Fruit fly (Drosophila melanogaster) whole organism, prepupa: ENCODE results near the gene Miga.

ENCODE experiments used
- Blimp-1 ChIP-seq: fragments of 200-800 bp; sonication (Bioruptor generic); optimal IDR thresholded peaks from 3 replicates; lab custom pipeline; 2017; ENCODE audit warnings: missing biosample characterization, missing genetic modification characterization, mild to moderate bottlenecking, moderate library complexity, missing genetic modification reagents
- CG10631 ChIP-seq: fragments of 200-800 bp; sonication (Bioruptor generic); optimal IDR thresholded peaks from 2 replicates; lab custom pipeline; 2016; ENCODE audit warnings: missing biosample characterization, missing genetic modification characterization
- CG10669 ChIP-seq: fragments of 200-800 bp; sonication (Bioruptor generic); optimal IDR thresholded peaks from 3 replicates; lab custom pipeline; 2018; ENCODE audit warnings: missing biosample characterization, mild to moderate bottlenecking, missing genetic modification characterization, moderate library complexity
- CG11294 ChIP-seq: fragments of 200-800 bp; sonication (Bioruptor generic); IDR thresholded peaks from 2 replicates; pipeline ENCODE4 v1.3.6; 2022; ENCODE audit warnings: missing biosample characterization, missing genetic modification characterization
- CG11762 ChIP-seq: fragments of 200-800 bp; sonication (Bioruptor generic); optimal IDR thresholded peaks from 3 replicates; lab custom pipeline; 2016; ENCODE audit warnings: missing biosample characterization, missing genetic modification characterization; ENCODE audit not compliant: insufficient read depth
- CG16779 ChIP-seq: fragments of 200-800 bp; sonication (Bioruptor generic); optimal IDR thresholded peaks from 3 replicates; lab custom pipeline; 2017; ENCODE audit warnings: missing biosample characterization, mild to moderate bottlenecking, missing genetic modification characterization
- CG3032 ChIP-seq: fragments of 200-800 bp; optimal IDR thresholded peaks from 2 replicates; lab custom pipeline; 2019; ENCODE audit warnings: missing biosample characterization, mild to moderate bottlenecking, missing genetic modification characterization, moderate library complexity
- CG31627 ChIP-seq: fragments of 200-800 bp; sonication (Bioruptor generic); optimal IDR thresholded peaks from 3 replicates; lab custom pipeline; 2016; ENCODE audit warnings: missing biosample characterization, missing genetic modification characterization
- CG34406 ChIP-seq: fragments of 200-800 bp; sonication (Bioruptor generic); optimal IDR thresholded peaks from 3 replicates; lab custom pipeline; 2016; ENCODE audit warnings: missing biosample characterization, missing genetic modification characterization
- CG3919 ChIP-seq: fragments of 200-800 bp; sonication (Bioruptor generic); optimal IDR thresholded peaks from 3 replicates; lab custom pipeline; 2016; ENCODE audit warnings: missing biosample characterization, missing genetic modification characterization
- CG4318 ChIP-seq: fragments of 200-800 bp; sonication (Bioruptor generic); optimal IDR thresholded peaks from 3 replicates; lab custom pipeline; 2017; ENCODE audit warnings: missing biosample characterization, mild to moderate bottlenecking, missing genetic modification characterization
- CG6163 ChIP-seq: fragments of 200-800 bp; sonication (Bioruptor generic); IDR thresholded peaks from 3 replicates; pipeline ENCODE4 v1.3.6; 2022; ENCODE audit warnings: missing biosample characterization, missing genetic modification characterization
- CG6276 ChIP-seq: fragments of 200-800 bp; sonication (Bioruptor generic); optimal IDR thresholded peaks from 2 replicates; lab custom pipeline; 2017; ENCODE audit warnings: missing biosample characterization, mild to moderate bottlenecking, missing genetic modification characterization
- CG6808 ChIP-seq: fragments of 200-800 bp; sonication (Bioruptor generic); optimal IDR thresholded peaks from 3 replicates; lab custom pipeline; 2017; ENCODE audit warnings: missing biosample characterization, missing genetic modification characterization, mild to moderate bottlenecking, moderate library complexity, missing genetic modification reagents
- CG8119 ChIP-seq: fragments of 200-800 bp; sonication (Bioruptor generic); IDR thresholded peaks from 3 replicates; pipeline ENCODE4 v1.3.6; 2022; ENCODE audit warnings: missing biosample characterization, missing genetic modification characterization
- CG9139 ChIP-seq: fragments of 200-800 bp; sonication (Bioruptor generic); optimal IDR thresholded peaks from 3 replicates; lab custom pipeline; 2017; ENCODE audit warnings: missing biosample characterization, mild to moderate bottlenecking, missing genetic modification characterization
- Eip75B ChIP-seq: fragments of 200-800 bp; sonication (Bioruptor generic); optimal IDR thresholded peaks from 3 replicates; lab custom pipeline; 2016; ENCODE audit warnings: missing biosample characterization, missing genetic modification characterization
- Eip78C ChIP-seq: fragments of 200-800 bp; sonication (Bioruptor generic); peaks from one replicate; lab custom pipeline; 2016; ENCODE audit warnings: missing biosample characterization, missing genetic modification characterization
- Eip93F ChIP-seq: fragments of 200-800 bp; sonication (Bioruptor generic); optimal IDR thresholded peaks from 2 replicates; lab custom pipeline; 2016; ENCODE audit warnings: missing biosample characterization, mild to moderate bottlenecking, missing genetic modification characterization
- Ets21C ChIP-seq: fragments of 200-800 bp; sonication (Bioruptor generic); optimal IDR thresholded peaks from 3 replicates; lab custom pipeline; 2016; ENCODE audit warnings: missing biosample characterization, missing genetic modification characterization
- Gug ChIP-seq: fragments of 200-800 bp; sonication (Bioruptor generic); IDR thresholded peaks from 2 replicates; pipeline ENCODE4 v1.3.6; 2022; ENCODE audit warnings: missing biosample characterization, missing genetic modification characterization
- Hr38 ChIP-seq: sonication (Bioruptor generic); optimal IDR thresholded peaks from 2 replicates; lab custom pipeline; 2016; ENCODE audit warnings: missing biosample characterization, missing genetic modification characterization
- Hr4 ChIP-seq: fragments of 200-800 bp; sonication (Bioruptor generic); optimal IDR thresholded peaks from 3 replicates; lab custom pipeline; 2016; ENCODE audit warnings: missing biosample characterization, missing genetic modification characterization
- Lpt ChIP-seq: fragments of 200-800 bp; sonication (Bioruptor generic); optimal IDR thresholded peaks from 3 replicates; lab custom pipeline; 2016; ENCODE audit warnings: missing biosample characterization, missing genetic modification characterization
- Met ChIP-seq: fragments of 200-800 bp; sonication (Bioruptor generic); optimal IDR thresholded peaks from 3 replicates; lab custom pipeline; 2016; ENCODE audit warnings: missing biosample characterization, missing genetic modification characterization
- OdsH ChIP-seq: fragments of 200-800 bp; sonication (Bioruptor generic); optimal IDR thresholded peaks from 3 replicates; lab custom pipeline; 2016; ENCODE audit warnings: missing biosample characterization, missing genetic modification characterization
- Smox ChIP-seq: fragments of 200-800 bp; sonication (Bioruptor generic); optimal IDR thresholded peaks from 3 replicates; lab custom pipeline; 2016; ENCODE audit warnings: missing biosample characterization, missing genetic modification characterization
- dac ChIP-seq: fragments of 200-800 bp; sonication (Bioruptor generic); optimal IDR thresholded peaks from 2 replicates; lab custom pipeline; 2017; ENCODE audit warnings: missing biosample characterization, mild to moderate bottlenecking, missing genetic modification characterization
- eg ChIP-seq: fragments of 200-800 bp; sonication (Bioruptor generic); IDR thresholded peaks from 3 replicates; pipeline ENCODE4 v1.3.6; 2022; ENCODE audit warnings: missing biosample characterization, missing genetic modification characterization
- esn ChIP-seq: fragments of 200-800 bp; sonication (Bioruptor generic); optimal IDR thresholded peaks from 2 replicates; lab custom pipeline; 2016; ENCODE audit warnings: missing biosample characterization, mild to moderate bottlenecking, missing genetic modification characterization, moderate library complexity
- fd59A ChIP-seq: fragments of 200-800 bp; sonication (Bioruptor generic); optimal IDR thresholded peaks from 2 replicates; lab custom pipeline; 2017; ENCODE audit warnings: missing biosample characterization, mild to moderate bottlenecking, missing genetic modification characterization, missing genetic modification reagents
- fd85E ChIP-seq: fragments of 200-800 bp; sonication (Bioruptor generic); optimal IDR thresholded peaks from 3 replicates; lab custom pipeline; 2016; ENCODE audit warnings: missing biosample characterization, missing genetic modification characterization
- fkh ChIP-seq: fragments of 200-800 bp; sonication (Bioruptor generic); optimal IDR thresholded peaks from 3 replicates; lab custom pipeline; 2017; ENCODE audit warnings: missing biosample characterization, mild to moderate bottlenecking, missing genetic modification characterization, moderate library complexity
- net ChIP-seq: fragments of 200-800 bp; sonication (Bioruptor generic); optimal IDR thresholded peaks from 3 replicates; lab custom pipeline; 2016; ENCODE audit warnings: missing biosample characterization, missing genetic modification characterization
- pdm3 ChIP-seq: fragments of 200-800 bp; sonication (Bioruptor generic); optimal IDR thresholded peaks from 3 replicates; lab custom pipeline; 2016; ENCODE audit warnings: missing biosample characterization, missing genetic modification characterization
- ss ChIP-seq, 2 experiments: fragments of 200-800 bp; sonication (Bioruptor generic); optimal IDR thresholded peaks; 2 replicates in 1 of 2; 3 replicates in 1 of 2; lab custom pipeline; 2017 to 2018; ENCODE audit warnings: mild to moderate bottlenecking in 2 of 2, missing biosample characterization in 2 of 2, missing genetic modification characterization in 2 of 2, moderate library complexity in 1 of 2
- svp ChIP-seq: fragments of 200-800 bp; sonication (Bioruptor generic); peaks from one replicate; lab custom pipeline; 2016; ENCODE audit warnings: missing biosample characterization, missing genetic modification characterization
- vri ChIP-seq: fragments of 200-800 bp; sonication (Bioruptor generic); optimal IDR thresholded peaks from 3 replicates; lab custom pipeline; 2016; ENCODE audit warnings: missing biosample characterization, mild to moderate bottlenecking, missing genetic modification characterization

Gene Miga

dm6 chrX:8464378-8465036 is 26.9 kb upstream of the Miga start, which contains the start of gene Sptr (continued):
- TF ChIP-seq Lpt (GFP tag; lab: Kevin White, UChicago) (peak; percentile 93), CG6163 (GFP tag; lab: Robert Waterston, UW) (peak; percentile 96), CG11294 (peak; percentile 86), Eip93F (peak; percentile 82), fd85E (GFP tag; lab: Kevin White, UChicago) (peak; percentile 88), CG6276 (GFP tag; lab: Kevin White, UChicago) (peak; percentile 94), fd59A (peak; percentile 89), CG10631 (GFP tag; lab: Kevin White, UChicago) (peak; percentile 92), Eip75B (GFP tag; lab: Kevin White, UChicago) (peak; percentile 95), Smox (peak; percentile 95), Met (GFP tag; lab: Kevin White, UChicago) (peak; percentile 96), OdsH (GFP tag; lab: Kevin White, UChicago) (peak; percentile 93), Gug (peak; percentile 91), Ets21C (GFP tag; lab: Kevin White, UChicago) (peak; percentile 90), CG4318 (GFP tag; lab: Kevin White, UChicago) (peak; percentile 84), eg (peak; percentile 96), Hr4 (peak; percentile 90)

dm6 chrX:8461147-8461546 is 23.5 kb upstream of the Miga start, which contains the start of gene Es2:
TSS of gene Es2 (plus strand) at chrX:8461479.
- TF ChIP-seq Blimp-1 (no peak), pdm3 (GFP tag; lab: Kevin White, UChicago) (no peak), Smox (no peak), CG34406 (GFP tag; lab: Kevin White, UChicago) (no peak), Ets21C (GFP tag; lab: Kevin White, UChicago) (no peak), dac (GFP tag; lab: Kevin White, UChicago) (no peak), CG10631 (GFP tag; lab: Kevin White, UChicago) (no peak), CG31627 (GFP tag; lab: Kevin White, UChicago) (no peak), fkh (no peak), CG6808 (GFP tag; lab: Kevin White, UChicago) (no peak), Hr38 (GFP tag; lab: Kevin White, UChicago) (no peak)

dm6 chrX:8460686-8461085 is 23.1 kb upstream of the Miga start, which contains the start of gene CG15347:
TSS of gene CG15347 (minus strand) at chrX:8460898.
- TF ChIP-seq CG8119 (GFP tag; lab: Robert Waterston, UW) (no peak), Eip78C (GFP tag; lab: Kevin White, UChicago) (peak; percentile 21), ss (GFP tag; optimal IDR thresholded peaks at IDR 0.05; lab: Kevin White, UChicago) (no peak), vri (GFP tag; lab: Kevin White, UChicago) (peak; percentile 78), svp (no peak)

dm6 chrX:8460232-8460631 is 22.6 kb upstream of the Miga start:
- TF ChIP-seq CG3032 (tag; lab: Kevin White, UChicago) (no peak), OdsH (GFP tag; lab: Kevin White, UChicago) (no peak), net (GFP tag; lab: Kevin White, UChicago) (no peak), esn (peak; percentile 19), CG3919 (no peak), Eip78C (GFP tag; lab: Kevin White, UChicago) (no peak), CG16779 (tag; lab: Kevin White, UChicago) (no peak), svp (peak; percentile 64), CG34406 (GFP tag; lab: Kevin White, UChicago) (no peak), vri (GFP tag; lab: Kevin White, UChicago) (no peak), CG9139 (GFP tag; lab: Kevin White, UChicago) (no peak), CG10669 (GFP tag; lab: Kevin White, UChicago) (no peak), CG31627 (GFP tag; lab: Kevin White, UChicago) (peak; percentile 2), CG11762 (GFP tag; lab: Kevin White, UChicago) (no peak)
- TF ChIP-seq, all 60 proteins: peak for 3
